Worm (Caenorhabditis elegans) whole organism, L4/young adult: ENCODE measurements around the gene hda-10.

Experiments
- W03F9.2 ChIP-seq: fragments of 150-350 bp; optimal IDR thresholded peaks from 2 replicates; lab custom pipeline; 2014; ENCODE audit warnings: missing biosample characterization, missing genetic modification characterization
- dao-5 ChIP-seq: sonication (generic microtip); optimal IDR thresholded peaks from 2 replicates; lab custom pipeline; 2016; ENCODE audit warnings: missing genotype, missing genetic modification characterization, moderate library complexity, missing compliant biosample characterization
- him-1 ChIP-seq: sonication (generic microtip); optimal IDR thresholded peaks from 2 replicates; lab custom pipeline; 2016; ENCODE audit warnings: missing genotype, missing genetic modification reagents, missing genetic modification characterization, missing compliant biosample characterization

- TF ChIP-seq W03F9.2 (tag; lab: Kevin White, UChicago) = peak; percentile 65
- peak; percentile 74 for TF ChIP-seq him-1 (tag; lab: Kevin White, UChicago)
- peak; percentile 63 for TF ChIP-seq dao-5
These were observed 47.9 kb upstream of the hda-10 start for ce11 chrII:13834380-13835194.
